Worm (Caenorhabditis elegans) whole organism, young adult: ENCODE measurements around the gene ZC412.5.

Experiments used
- B0019.2 ChIP-seq: fragments of 200-800 bp; sonication (Bioruptor generic); conservative IDR thresholded peaks from 2 replicates; pipeline ENCODE4 v1.3.6; 2022; ENCODE audit warnings: missing genetic modification reagents, missing genetic modification characterization, missing compliant biosample characterization
- B0035.1 ChIP-seq: sonication (generic microtip); optimal IDR thresholded peaks from 2 replicates; lab custom pipeline; 2016; ENCODE audit warnings: missing genetic modification characterization, mild to moderate bottlenecking, missing compliant biosample characterization, missing genotype, missing genetic modification reagents
- C17E4.6 ChIP-seq: fragments of 200-800 bp; sonication (Bioruptor generic); IDR thresholded peaks from 2 replicates; pipeline ENCODE4 v1.3.6; 2022; ENCODE audit warnings: missing genetic modification reagents, missing genetic modification characterization, missing compliant biosample characterization
- F10E7.11 ChIP-seq: sonication (generic microtip); optimal IDR thresholded peaks from 2 replicates; lab custom pipeline; 2017; ENCODE audit warnings: mild to moderate bottlenecking, missing genetic modification characterization, moderate library complexity, missing compliant biosample characterization
- F23B12.7 ChIP-seq: sonication (generic microtip); optimal IDR thresholded peaks from 2 replicates; lab custom pipeline; 2017; ENCODE audit warnings: missing genetic modification characterization, mild to moderate bottlenecking, missing compliant biosample characterization, antibody characterized with exemption, moderate library complexity; ENCODE audit not compliant: insufficient read depth
- F33H1.4 ChIP-seq: fragments of 200-800 bp; sonication (Bioruptor generic); IDR thresholded peaks from 2 replicates; pipeline ENCODE4 v1.3.6; 2022; ENCODE audit warnings: missing genetic modification reagents, missing genetic modification characterization, missing compliant biosample characterization
- F39B2.1 ChIP-seq: fragments of 200-800 bp; sonication (Bioruptor generic); IDR thresholded peaks from 2 replicates; pipeline ENCODE4 v1.3.6; 2022; ENCODE audit warnings: missing genetic modification reagents, missing genetic modification characterization, missing compliant biosample characterization
- F49E8.2 ChIP-seq: sonication (generic microtip); optimal IDR thresholded peaks from 3 replicates; lab custom pipeline; 2017; ENCODE audit warnings: missing genetic modification characterization, mild to moderate bottlenecking, missing compliant biosample characterization, antibody characterized with exemption, moderate library complexity; ENCODE audit not compliant: insufficient read depth
- F52B5.7 ChIP-seq: sonication (generic microtip); optimal IDR thresholded peaks from 2 replicates; lab custom pipeline; 2016; ENCODE audit warnings: mild to moderate bottlenecking, missing genetic modification characterization, missing compliant biosample characterization
- F55B11.4 ChIP-seq: sonication (generic microtip); optimal IDR thresholded peaks from 2 replicates; lab custom pipeline; 2016; ENCODE audit warnings: missing compliant biosample characterization, missing genetic modification characterization, borderline replicate concordance; ENCODE audit not compliant: insufficient read depth
- K11D2.4 ChIP-seq: fragments of 200-800 bp; sonication (Bioruptor generic); IDR thresholded peaks from 2 replicates; pipeline ENCODE4 v1.3.6; 2022; ENCODE audit warnings: missing genetic modification reagents, missing genetic modification characterization, missing compliant biosample characterization
- T07F8.4 ChIP-seq: sonication (generic microtip); optimal IDR thresholded peaks from 2 replicates; lab custom pipeline; 2016; ENCODE audit warnings: mild to moderate bottlenecking, missing genetic modification characterization, moderate library complexity, missing compliant biosample characterization
- Y56A3A.18 ChIP-seq: fragments of 200-800 bp; sonication (Bioruptor generic); IDR thresholded peaks from 2 replicates; pipeline ENCODE4 v1.3.6; 2022; ENCODE audit warnings: missing genetic modification reagents, missing genetic modification characterization, missing compliant biosample characterization
- Y67H2A.10 ChIP-seq: fragments of 200-800 bp; sonication (Bioruptor generic); conservative IDR thresholded peaks from 2 replicates; pipeline ENCODE4 v1.3.6; 2022; ENCODE audit warnings: missing genetic modification reagents, missing genetic modification characterization, missing compliant biosample characterization
- ama-1 ChIP-seq, 3 experiments: fragments of 150-350 bp in 1 of 3; sonication (generic microtip) in 2 of 3; optimal IDR thresholded peaks; 2 replicates each; lab custom pipeline; 2014 to 2018; ENCODE audit warnings: missing biosample characterization in 2 of 3, missing genetic modification characterization in 2 of 3, missing genetic modification reagents in 2 of 3
- aptf-2 ChIP-seq: fragments of 200-800 bp; sonication (Bioruptor generic); conservative IDR thresholded peaks from 2 replicates; pipeline ENCODE4 v1.3.6; 2022; ENCODE audit warnings: missing genetic modification reagents, missing genetic modification characterization, missing compliant biosample characterization
- aptf-3 ChIP-seq: fragments of 200-800 bp; sonication (Bioruptor generic); IDR thresholded peaks from 2 replicates; pipeline ENCODE4 v1.3.6; 2022; ENCODE audit warnings: missing genetic modification characterization, missing compliant biosample characterization
- atf-7 ChIP-seq: sonication (generic microtip); optimal IDR thresholded peaks from 2 replicates; lab custom pipeline; 2017; ENCODE audit warnings: mild to moderate bottlenecking, missing genetic modification characterization, missing compliant biosample characterization
- athp-1 ChIP-seq: sonication (generic microtip); optimal IDR thresholded peaks from 2 replicates; lab custom pipeline; 2017; ENCODE audit warnings: mild to moderate bottlenecking, missing genetic modification characterization, missing compliant biosample characterization
- attf-3 ChIP-seq: fragments of 200-800 bp; sonication (Bioruptor generic); conservative IDR thresholded peaks from 2 replicates; pipeline ENCODE4 v1.3.6; 2022; ENCODE audit warnings: missing genetic modification reagents, missing genetic modification characterization, missing compliant biosample characterization
- bed-2 ChIP-seq: fragments of 200-800 bp; sonication (Bioruptor generic); IDR thresholded peaks from 2 replicates; pipeline ENCODE4 v1.3.6; 2022; ENCODE audit warnings: missing genetic modification reagents, missing genetic modification characterization, missing compliant biosample characterization
- ccch-3 ChIP-seq: fragments of 200-800 bp; sonication (Bioruptor generic); optimal IDR thresholded peaks from 2 replicates; lab custom pipeline; 2018; ENCODE audit warnings: mild to moderate bottlenecking, missing genetic modification characterization, missing compliant biosample characterization
- ceh-40 ChIP-seq: fragments of 200-800 bp; sonication (Bioruptor generic); IDR thresholded peaks from 2 replicates; pipeline ENCODE4 v1.3.6; 2022; ENCODE audit warnings: missing genetic modification characterization, missing compliant biosample characterization
- ceh-79 ChIP-seq: sonication (generic microtip); optimal IDR thresholded peaks from 2 replicates; lab custom pipeline; 2017; ENCODE audit warnings: mild to moderate bottlenecking, missing genetic modification characterization, missing compliant biosample characterization
- chd-7 ChIP-seq: sonication (generic microtip); optimal IDR thresholded peaks from 2 replicates; lab custom pipeline; 2016; ENCODE audit warnings: mild to moderate bottlenecking, missing genetic modification characterization, moderate library complexity, missing compliant biosample characterization
- dpl-1 ChIP-seq: fragments of 150-350 bp; optimal IDR thresholded peaks from 2 replicates; lab custom pipeline; 2014; ENCODE audit warnings: missing biosample characterization, missing genetic modification reagents, missing genetic modification characterization
- egrh-3 ChIP-seq: fragments of 200-800 bp; sonication (Bioruptor generic); IDR thresholded peaks from 2 replicates; pipeline ENCODE4 v1.3.6; 2022; ENCODE audit warnings: missing genetic modification reagents, missing genetic modification characterization, missing compliant biosample characterization
- ets-4 ChIP-seq: fragments of 200-800 bp; sonication (Bioruptor generic); optimal IDR thresholded peaks from 2 replicates; lab custom pipeline; 2018; ENCODE audit warnings: mild to moderate bottlenecking, missing genetic modification characterization, missing compliant biosample characterization
- him-1 ChIP-seq: sonication (generic microtip); optimal IDR thresholded peaks from 2 replicates; lab custom pipeline; 2016; ENCODE audit warnings: missing genotype, missing genetic modification reagents, missing genetic modification characterization, missing compliant biosample characterization
- hlh-26 ChIP-seq: fragments of 200-800 bp; sonication (Bioruptor generic); conservative IDR thresholded peaks from 2 replicates; pipeline ENCODE4 v1.3.6; 2022; ENCODE audit warnings: missing genetic modification reagents, missing genetic modification characterization, missing compliant biosample characterization
- hrde-1 ChIP-seq: sonication (generic microtip); optimal IDR thresholded peaks from 2 replicates; lab custom pipeline; 2016; ENCODE audit warnings: missing genetic modification characterization, mild to moderate bottlenecking, missing compliant biosample characterization, moderate library complexity, missing genotype, missing genetic modification reagents, borderline replicate concordance
- lag-1 ChIP-seq: fragments of 200-800 bp; sonication (Bioruptor generic); IDR thresholded peaks from 2 replicates; pipeline ENCODE4 v1.3.6; 2022; ENCODE audit warnings: missing genetic modification reagents, missing genetic modification characterization, missing compliant biosample characterization
- let-607 ChIP-seq, 2 experiments: fragments of 200-800 bp in 1 of 2; sonication (Bioruptor generic) in 1 of 2; sonication (generic microtip) in 1 of 2; optimal IDR thresholded peaks; 2 replicates each; lab custom pipeline; 2016 to 2018; ENCODE audit warnings: mild to moderate bottlenecking in 2 of 2, missing compliant biosample characterization in 2 of 2, missing genetic modification characterization in 2 of 2, moderate library complexity in 2 of 2, missing genotype in 1 of 2
- lin-26 ChIP-seq: fragments of 200-800 bp; sonication (Bioruptor generic); IDR thresholded peaks from 2 replicates; pipeline ENCODE4 v1.3.6; 2022; ENCODE audit warnings: missing genetic modification reagents, missing genetic modification characterization, missing compliant biosample characterization
- lin-40 ChIP-seq: sonication (generic microtip); optimal IDR thresholded peaks from 2 replicates; lab custom pipeline; 2016; ENCODE audit warnings: missing genetic modification characterization, mild to moderate bottlenecking, missing compliant biosample characterization, missing genotype, missing genetic modification reagents
- lsy-27 ChIP-seq: sonication (generic microtip); optimal IDR thresholded peaks from 2 replicates; lab custom pipeline; 2017; ENCODE audit warnings: missing genetic modification characterization, mild to moderate bottlenecking, missing compliant biosample characterization, antibody characterized with exemption, missing genotype, borderline replicate concordance; ENCODE audit not compliant: insufficient read depth
- madf-10 ChIP-seq: sonication (generic microtip); optimal IDR thresholded peaks from 2 replicates; lab custom pipeline; 2016; ENCODE audit warnings: mild to moderate bottlenecking, missing genetic modification characterization, missing compliant biosample characterization
- madf-6 ChIP-seq: fragments of 200-800 bp; sonication (Bioruptor generic); IDR thresholded peaks from 2 replicates; pipeline ENCODE4 v1.3.6; 2022; ENCODE audit warnings: missing genetic modification reagents, missing genetic modification characterization, missing compliant biosample characterization
- nfya-2 ChIP-seq: fragments of 200-800 bp; sonication (Bioruptor generic); IDR thresholded peaks from 2 replicates; pipeline ENCODE4 v1.3.6; 2022; ENCODE audit warnings: missing genetic modification reagents, missing genetic modification characterization, missing compliant biosample characterization
- nhr-179 ChIP-seq: sonication (generic microtip); optimal IDR thresholded peaks from 2 replicates; lab custom pipeline; 2016; ENCODE audit warnings: mild to moderate bottlenecking, missing genetic modification characterization, missing compliant biosample characterization
- pbrm-1 ChIP-seq: fragments of 200-800 bp; sonication (Bioruptor generic); IDR thresholded peaks from 2 replicates; pipeline ENCODE4 v1.3.6; 2022; ENCODE audit warnings: missing genetic modification reagents, missing genetic modification characterization, missing compliant biosample characterization
- repo-1 ChIP-seq: sonication (generic microtip); optimal IDR thresholded peaks from 2 replicates; lab custom pipeline; 2017; ENCODE audit warnings: mild to moderate bottlenecking, missing genetic modification characterization, missing compliant biosample characterization
- snpc-1.1 ChIP-seq: sonication (generic microtip); optimal IDR thresholded peaks from 2 replicates; lab custom pipeline; 2017; ENCODE audit warnings: missing genetic modification characterization, mild to moderate bottlenecking, missing compliant biosample characterization, antibody characterized with exemption, moderate library complexity, missing genotype, missing genetic modification reagents; ENCODE audit not compliant: insufficient read depth
- sptf-2 ChIP-seq: fragments of 200-800 bp; sonication (Bioruptor generic); optimal IDR thresholded peaks from 2 replicates; lab custom pipeline; 2018; ENCODE audit warnings: mild to moderate bottlenecking, missing genetic modification characterization, missing compliant biosample characterization
- xnd-1 ChIP-seq: sonication (generic microtip); optimal IDR thresholded peaks from 2 replicates; lab custom pipeline; 2016; ENCODE audit warnings: missing genotype, missing genetic modification reagents, missing genetic modification characterization, missing compliant biosample characterization
- zfh-2 ChIP-seq: fragments of 200-800 bp; sonication (Bioruptor generic); conservative IDR thresholded peaks from 2 replicates; pipeline ENCODE4 v1.3.6; 2022; ENCODE audit warnings: missing genetic modification reagents, missing genetic modification characterization, missing compliant biosample characterization
- ztf-26 ChIP-seq: sonication (generic microtip); optimal IDR thresholded peaks from 2 replicates; lab custom pipeline; 2017; ENCODE audit warnings: missing genetic modification characterization, missing compliant biosample characterization
- ztf-28 ChIP-seq: fragments of 200-800 bp; sonication (Bioruptor generic); IDR thresholded peaks from 2 replicates; pipeline ENCODE4 v1.3.6; 2022; ENCODE audit warnings: missing genetic modification reagents, missing genetic modification characterization, missing compliant biosample characterization

ZC412.5 gene

DNA sequence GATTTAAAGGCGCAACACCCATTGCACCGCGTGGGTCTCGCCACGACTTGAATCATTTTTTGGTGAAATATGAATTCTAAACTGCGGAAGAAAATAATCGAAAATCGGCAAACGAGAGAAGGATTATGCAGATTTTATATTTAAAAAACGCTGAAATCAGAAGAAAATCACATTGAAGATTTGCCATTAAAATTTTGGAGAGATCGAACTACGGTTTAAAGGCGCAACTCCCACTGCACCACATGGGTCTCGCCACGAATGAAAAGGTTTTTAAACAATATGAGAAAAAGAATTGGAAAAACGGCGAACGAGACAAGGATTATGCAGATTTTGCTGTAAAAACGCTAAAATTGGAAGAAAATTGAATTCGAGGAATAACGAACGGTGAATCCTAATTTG lies 42.5 kb downstream of the ZC412.5 start (continued):
- TF ChIP-seq ets-4 (GFP tag; lab: Kevin White, UChicago) (no peak), snpc-1.1 (tag; lab: Kevin White, UChicago) (no peak), F39B2.1 (no peak), hlh-26 (GFP tag; lab: Robert Waterston, UW) (no peak), let-607 (tag; optimal IDR thresholded peaks at IDR 0.05; lab: Kevin White, UChicago) (no peak), F49E8.2 (tag; lab: Kevin White, UChicago) (peak; percentile 78), madf-10 (tag; lab: Kevin White, UChicago) (no peak), egrh-3 (no peak), nhr-179 (tag; lab: Kevin White, UChicago) (no peak), sptf-2 (GFP tag; lab: Kevin White, UChicago) (no peak), aptf-3 (GFP tag; lab: Robert Waterston, UW) (no peak), F23B12.7 (tag; lab: Kevin White, UChicago) (no peak), C17E4.6 (GFP tag; lab: Robert Waterston, UW) (no peak), K11D2.4 (GFP tag; lab: Robert Waterston, UW) (no peak), dpl-1 (GFP tag; lab: Kevin White, UChicago) (peak; percentile 32), F55B11.4 (no peak), ceh-40 (GFP tag; lab: Robert Waterston, UW) (no peak), F33H1.4 (GFP tag; lab: Robert Waterston, UW) (peak; percentile 85), attf-3 (GFP tag; lab: Robert Waterston, UW) (no peak), xnd-1 (tag; lab: Kevin White, UChicago) (peak; percentile 37), lin-26 (GFP tag; lab: Robert Waterston, UW) (no peak), chd-7 (tag; lab: Kevin White, UChicago) (no peak), pbrm-1 (GFP tag; lab: Robert Waterston, UW) (no peak), B0035.1 (tag; lab: Kevin White, UChicago) (no peak), F10E7.11 (tag; lab: Kevin White, UChicago) (no peak), ccch-3 (GFP tag; lab: Kevin White, UChicago) (no peak), repo-1 (tag; lab: Kevin White, UChicago) (no peak), bed-2 (no peak), ama-1 (optimal IDR thresholded peaks at IDR 0.05; lab: Kevin White, UChicago) (no peak), ama-1 (GFP tag; optimal IDR thresholded peaks at IDR 0.05; lab: Kevin White, UChicago) (no peak), T07F8.4 (tag; lab: Kevin White, UChicago) (no peak), aptf-2 (GFP tag; lab: Robert Waterston, UW) (no peak), ceh-79 (tag; lab: Kevin White, UChicago) (no peak), lag-1 (GFP tag; lab: Robert Waterston, UW) (no peak), hrde-1 (tag; lab: Kevin White, UChicago) (no peak), nfya-2 (GFP tag; lab: Robert Waterston, UW) (no peak), athp-1 (no peak), Y67H2A.10 (no peak), ztf-26 (tag; lab: Kevin White, UChicago) (no peak), Y56A3A.18 (GFP tag; lab: Robert Waterston, UW) (no peak), B0019.2 (GFP tag; lab: Robert Waterston, UW) (no peak), F52B5.7 (tag; lab: Kevin White, UChicago) (no peak), zfh-2 (GFP tag; lab: Robert Waterston, UW) (no peak), lin-40 (tag; lab: Kevin White, UChicago) (no peak), atf-7 (tag; lab: Kevin White, UChicago) (no peak), madf-6 (peak; percentile 72; the same call in 1 of the 2 replicates), him-1 (tag; lab: Kevin White, UChicago) (no peak), ztf-28 (no peak), lsy-27 (tag; lab: Kevin White, UChicago) (no peak)
